Fruit fly (Drosophila melanogaster) whole organism, embryonic: ENCODE measurements around the gene CG11353.
A peak's percentile ranks its signal among the peaks of the same experiment; 100 is the strongest.

Experiments used
- B-H1 ChIP-seq: fragments of 200-800 bp; sonication (Bioruptor generic); IDR thresholded peaks from 3 replicates; pipeline ENCODE4 v1.3.6; 2022; ENCODE audit warnings: missing biosample characterization, missing genetic modification characterization
- CG10274 ChIP-seq: fragments of 200-800 bp; sonication (Bioruptor generic); optimal IDR thresholded peaks from 3 replicates; lab custom pipeline; 2017; ENCODE audit warnings: missing biosample characterization, mild to moderate bottlenecking, missing genetic modification characterization
- CG10959 ChIP-seq: fragments of 200-800 bp; sonication (Bioruptor generic); IDR thresholded peaks from 2 replicates; pipeline ENCODE4 v1.3.6; 2022; ENCODE audit warnings: missing biosample characterization, missing genetic modification characterization
- CG10979 ChIP-seq: fragments of 200-800 bp; sonication (Bioruptor generic); optimal IDR thresholded peaks from 2 replicates; lab custom pipeline; 2018; ENCODE audit warnings: missing biosample characterization, mild to moderate bottlenecking, missing genetic modification characterization, moderate library complexity
- CG14710 ChIP-seq: fragments of 200-800 bp; sonication (Bioruptor generic); optimal IDR thresholded peaks from 3 replicates; lab custom pipeline; 2019; ENCODE audit warnings: missing biosample characterization, mild to moderate bottlenecking, missing genetic modification characterization, moderate library complexity
- CG15601 ChIP-seq: fragments of 200-800 bp; sonication (Bioruptor generic); optimal IDR thresholded peaks from 3 replicates; lab custom pipeline; 2019; ENCODE audit warnings: missing biosample characterization, mild to moderate bottlenecking, missing genetic modification characterization, moderate library complexity
- CG16815 ChIP-seq: fragments of 200-800 bp; sonication (Bioruptor generic); optimal IDR thresholded peaks from 3 replicates; lab custom pipeline; 2017; ENCODE audit warnings: missing biosample characterization, mild to moderate bottlenecking, missing genetic modification characterization
- CG17186 ChIP-seq: fragments of 200-800 bp; sonication (Bioruptor generic); optimal IDR thresholded peaks from 3 replicates; lab custom pipeline; 2017; ENCODE audit warnings: missing biosample characterization, missing genetic modification reagents, missing genetic modification characterization
- CG17912 ChIP-seq: fragments of 200-800 bp; sonication (Bioruptor generic); optimal IDR thresholded peaks from 2 replicates; lab custom pipeline; 2018; ENCODE audit warnings: missing biosample characterization, mild to moderate bottlenecking, missing genetic modification characterization
- CG2199 ChIP-seq: fragments of 200-800 bp; sonication (Bioruptor generic); IDR thresholded peaks from 3 replicates; pipeline ENCODE4 v1.3.6; 2022; ENCODE audit warnings: missing biosample characterization, missing genetic modification characterization
- CG2712 ChIP-seq: fragments of 200-800 bp; optimal IDR thresholded peaks from 3 replicates; lab custom pipeline; 2019; ENCODE audit warnings: missing biosample characterization, mild to moderate bottlenecking, missing genetic modification characterization, moderate library complexity
- CG31365 ChIP-seq: fragments of 200-800 bp; sonication (Bioruptor generic); optimal IDR thresholded peaks from 2 replicates; lab custom pipeline; 2018; ENCODE audit warnings: missing biosample characterization, mild to moderate bottlenecking, missing genetic modification characterization
- CG3281 ChIP-seq: fragments of 200-800 bp; sonication (Bioruptor generic); optimal IDR thresholded peaks from 3 replicates; lab custom pipeline; 2017; ENCODE audit warnings: missing biosample characterization, mild to moderate bottlenecking, missing genetic modification characterization
- CG3726 ChIP-seq: fragments of 200-800 bp; sonication (Bioruptor generic); IDR thresholded peaks from 3 replicates; pipeline ENCODE4, ENCODE4 v1.3.6; 2022; ENCODE audit warnings: missing biosample characterization, missing genetic modification characterization
- CG3838 ChIP-seq: fragments of 200-800 bp; sonication (Bioruptor generic); optimal IDR thresholded peaks from 3 replicates; lab custom pipeline; 2016; ENCODE audit warnings: missing biosample characterization, missing genetic modification characterization
- CG42726 ChIP-seq: fragments of 200-800 bp; sonication (Bioruptor generic); IDR thresholded peaks from 2 replicates; pipeline ENCODE4 v1.3.6; 2022; ENCODE audit warnings: missing biosample characterization, missing genetic modification characterization; ENCODE audit not compliant: partially characterized antibody
- CG4328 ChIP-seq: fragments of 200-800 bp; sonication (Bioruptor generic); optimal IDR thresholded peaks from 3 replicates; lab custom pipeline; 2017; ENCODE audit warnings: missing biosample characterization, missing genetic modification reagents, missing genetic modification characterization
- CG4617 ChIP-seq: fragments of 200-800 bp; sonication (Bioruptor generic); optimal IDR thresholded peaks from 3 replicates; lab custom pipeline; 2016; ENCODE audit warnings: missing biosample characterization, missing genetic modification characterization, borderline replicate concordance
- CG6813 ChIP-seq: fragments of 200-800 bp; sonication (Bioruptor generic); optimal IDR thresholded peaks from 2 replicates; lab custom pipeline; 2017; ENCODE audit warnings: missing biosample characterization, missing genetic modification characterization, mild to moderate bottlenecking, moderate library complexity, missing genetic modification reagents
- CG7556 ChIP-seq: fragments of 200-800 bp; sonication (Bioruptor generic); optimal IDR thresholded peaks from 2 replicates; lab custom pipeline; 2017; ENCODE audit warnings: missing biosample characterization, mild to moderate bottlenecking, missing genetic modification characterization
- CG8290 ChIP-seq, 3 experiments: fragments of 200-800 bp; sonication (Bioruptor generic); optimal IDR thresholded peaks; 2 replicates each; lab custom pipeline; 2016 to 2019; ENCODE audit warnings: missing biosample characterization in 3 of 3, missing genetic modification characterization in 3 of 3, mild to moderate bottlenecking in 2 of 3, moderate library complexity in 1 of 3
- CG8388 ChIP-seq: fragments of 200-800 bp; sonication (Bioruptor generic); optimal IDR thresholded peaks from 2 replicates; lab custom pipeline; 2019; ENCODE audit warnings: missing biosample characterization, mild to moderate bottlenecking, missing genetic modification characterization, moderate library complexity
- CG8924 ChIP-seq: fragments of 200-800 bp; optimal IDR thresholded peaks from 3 replicates; lab custom pipeline; 2019; ENCODE audit warnings: missing biosample characterization, mild to moderate bottlenecking, missing genetic modification characterization, moderate library complexity
- CoRest ChIP-seq: fragments of 200-800 bp; sonication (Bioruptor generic); optimal IDR thresholded peaks from 3 replicates; lab custom pipeline; 2018; ENCODE audit warnings: missing biosample characterization, mild to moderate bottlenecking, missing genetic modification characterization, moderate library complexity
- Deaf1 ChIP-seq: fragments of 200-800 bp; optimal IDR thresholded peaks from 3 replicates; lab custom pipeline; 2019; ENCODE audit warnings: missing biosample characterization, mild to moderate bottlenecking, missing genetic modification characterization, moderate library complexity
- Dll ChIP-seq: fragments of 200-800 bp; sonication (Bioruptor generic); IDR thresholded peaks from 4 replicates; pipeline ENCODE4 v1.3.6; 2022; ENCODE audit warnings: missing biosample characterization, missing genetic modification characterization; ENCODE audit not compliant: partially characterized antibody
- Doc2 ChIP-seq: fragments of 200-800 bp; sonication (Bioruptor generic); IDR thresholded peaks from 2 replicates; pipeline ENCODE4 v1.3.6; 2022; ENCODE audit warnings: missing biosample characterization, missing genetic modification characterization
- Doc3 ChIP-seq: fragments of 200-800 bp; sonication (Bioruptor generic); IDR thresholded peaks from 3 replicates; pipeline ENCODE4 v1.3.6; 2022; ENCODE audit warnings: missing biosample characterization, missing genetic modification characterization; ENCODE audit not compliant: partially characterized antibody
- Drgx ChIP-seq: fragments of 200-800 bp; sonication (Bioruptor generic); IDR thresholded peaks from 2 replicates; pipeline ENCODE4 v1.3.6; 2022; ENCODE audit warnings: missing biosample characterization, missing genetic modification characterization
- Eip74EF ChIP-seq, 2 experiments: fragments of 200-800 bp in 1 of 2; fragments of >200 bp in 1 of 2; sonication (Bioruptor generic) in 1 of 2; optimal IDR thresholded peaks; 2 replicates each; lab custom pipeline; 2017 to 2019; ENCODE audit warnings: missing biosample characterization in 2 of 2, missing genetic modification characterization in 2 of 2, mild to moderate bottlenecking in 1 of 2, moderate library complexity in 1 of 2
- Ets65A ChIP-seq: fragments of 200-800 bp; sonication (Bioruptor generic); peaks from one replicate; lab custom pipeline; 2016; ENCODE audit warnings: missing biosample characterization, missing genetic modification characterization
- Fer3 ChIP-seq: fragments of 200-800 bp; sonication (Bioruptor generic); optimal IDR thresholded peaks from 2 replicates; lab custom pipeline; 2018; ENCODE audit warnings: missing biosample characterization, mild to moderate bottlenecking, missing genetic modification characterization, moderate library complexity
- HHEX ChIP-seq: fragments of 200-800 bp; sonication (Bioruptor generic); optimal IDR thresholded peaks from 3 replicates; lab custom pipeline; 2017; ENCODE audit warnings: missing biosample characterization, mild to moderate bottlenecking, missing genetic modification characterization, missing genetic modification reagents
- Hmr ChIP-seq: fragments of 200-800 bp; sonication (Bioruptor generic); optimal IDR thresholded peaks from 3 replicates; lab custom pipeline; 2017; ENCODE audit warnings: mild to moderate bottlenecking, missing biosample characterization, missing genetic modification reagents, missing genetic modification characterization
- Mrtf ChIP-seq: fragments of 200-800 bp; sonication (Bioruptor generic); IDR thresholded peaks from 3 replicates; pipeline ENCODE4 v1.3.6; 2022; ENCODE audit warnings: missing biosample characterization, missing genetic modification characterization
- NC2β ChIP-seq: fragments of 200-800 bp; sonication (Bioruptor generic); optimal IDR thresholded peaks from 2 replicates; lab custom pipeline; 2016; ENCODE audit warnings: missing biosample characterization, missing genetic modification characterization
- NFAT ChIP-seq: fragments of 200-800 bp; sonication (Bioruptor generic); IDR thresholded peaks from 2 replicates; pipeline ENCODE4 v1.3.6; 2022; ENCODE audit warnings: missing biosample characterization, missing genetic modification characterization
- Rx ChIP-seq: fragments of 200-800 bp; sonication (Bioruptor generic); IDR thresholded peaks from 2 replicates; pipeline ENCODE4 v1.3.6; 2022; ENCODE audit warnings: missing biosample characterization, missing genetic modification characterization
- YL-1 ChIP-seq: fragments of 200-800 bp; sonication (Bioruptor generic); optimal IDR thresholded peaks from 3 replicates; lab custom pipeline; 2017; ENCODE audit warnings: missing biosample characterization, mild to moderate bottlenecking, missing genetic modification characterization
- cas ChIP-seq: fragments of 200-800 bp; sonication (Bioruptor generic); IDR thresholded peaks from 2 replicates; pipeline ENCODE4 v1.3.6; 2022; ENCODE audit warnings: missing biosample characterization, missing genetic modification characterization
- da ChIP-seq: fragments of 200-800 bp; sonication (Bioruptor generic); optimal IDR thresholded peaks from 2 replicates; lab custom pipeline; 2016; ENCODE audit warnings: missing biosample characterization, missing genetic modification characterization
- dpn ChIP-seq, 2 experiments: fragments of 200-800 bp; sonication (Bioruptor generic); optimal IDR thresholded peaks; 3 replicates each; lab custom pipeline; 2016; ENCODE audit warnings: missing biosample characterization in 2 of 2, missing genetic modification characterization in 2 of 2
- ftz-f1 ChIP-seq: fragments of 200-800 bp; sonication (Bioruptor generic); optimal IDR thresholded peaks from 2 replicates; lab custom pipeline; 2016; ENCODE audit warnings: missing biosample characterization, missing genetic modification characterization
- grn ChIP-seq: fragments of 200-800 bp; sonication (Bioruptor generic); optimal IDR thresholded peaks from 3 replicates; lab custom pipeline; 2017; ENCODE audit warnings: missing biosample characterization, missing genetic modification characterization
- gro ChIP-seq: fragments of 200-800 bp; sonication (Bioruptor generic); optimal IDR thresholded peaks from 2 replicates; lab custom pipeline; 2016; ENCODE audit warnings: missing biosample characterization, missing genetic modification characterization
- lola ChIP-seq, 3 experiments: fragments of >200 bp in 2 of 3; fragments of 200-800 bp in 1 of 3; sonication (Bioruptor generic) in 1 of 3; optimal IDR thresholded peaks; 2 replicates each; lab custom pipeline; 2017 to 2019; ENCODE audit warnings: missing biosample characterization in 3 of 3, missing genetic modification characterization in 3 of 3, mild to moderate bottlenecking in 1 of 3, moderate library complexity in 1 of 3
- luna ChIP-seq: fragments of 200-800 bp; sonication (Bioruptor generic); optimal IDR thresholded peaks from 2 replicates; lab custom pipeline; 2016; ENCODE audit warnings: missing biosample characterization, missing genetic modification characterization
- twi ChIP-seq: fragments of 200-800 bp; optimal IDR thresholded peaks from 2 replicates; lab custom pipeline; 2019; ENCODE audit warnings: missing biosample characterization, mild to moderate bottlenecking, missing genetic modification characterization, moderate library complexity
- vvl ChIP-seq: fragments of 200-800 bp; sonication (Bioruptor generic); IDR thresholded peaks from 2 replicates; pipeline ENCODE4 v1.3.6; 2022; ENCODE audit warnings: missing biosample characterization, missing genetic modification characterization
- z ChIP-seq: fragments of 200-800 bp; sonication (Bioruptor generic); IDR thresholded peaks from 3 replicates; pipeline ENCODE4 v1.3.6; 2022; ENCODE audit warnings: missing biosample characterization, missing genetic modification characterization

CG11353 gene

DNA sequence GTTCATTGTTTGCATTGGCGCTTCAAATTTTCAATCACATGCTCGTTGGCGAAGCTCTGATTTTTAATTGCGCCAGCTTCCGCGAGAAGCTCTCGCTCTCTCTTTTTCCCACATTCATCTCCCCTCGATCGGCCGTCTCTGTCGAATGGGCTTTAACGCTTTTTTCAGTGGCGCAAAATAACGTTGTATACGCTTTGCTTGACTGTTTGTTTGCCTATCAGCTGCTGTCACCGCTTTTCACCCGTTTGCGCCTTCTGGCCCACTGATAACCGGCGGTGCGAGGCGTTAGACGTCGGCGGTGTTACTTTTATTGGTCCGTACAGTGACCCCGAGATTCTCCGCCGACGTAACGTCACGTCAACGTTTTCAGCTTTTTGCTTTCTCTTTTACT is 10.8 kb downstream of the CG11353 start (continued):
- TF ChIP-seq CG14710 (tag; lab: Kevin White, UChicago) (no peak), Mrtf (no peak), CG10959 (GFP tag; lab: Robert Waterston, UW) (no peak), twi (tag; lab: Kevin White, UChicago) (no peak), CG42726 (GFP tag; lab: Robert Waterston, UW) (no peak), NFAT (GFP tag; lab: Robert Waterston, UW) (no peak), CG17912 (GFP tag; lab: Kevin White, UChicago) (no peak), NC2β (no peak), Drgx (GFP tag; lab: Robert Waterston, UW) (no peak), CG10979 (no peak), Doc2 (no peak), CG4617 (no peak), CG2199 (0 out of 3 replicates have a peak, but pooled peaks have one; percentile 38), CG15601 (tag; lab: Kevin White, UChicago) (no peak), vvl (GFP tag; lab: Robert Waterston, UW) (peak; percentile 29; the same call in 1 of the 2 replicates), CG31365 (tag; lab: Kevin White, UChicago) (no peak), CG4328 (GFP tag; lab: Kevin White, UChicago) (no peak), Doc3 (GFP tag; lab: Robert Waterston, UW) (no peak), lola (GFP tag; optimal IDR thresholded peaks at IDR 0.05; lab: Kevin White, UChicago) (no peak), CG16815 (no peak), CG3838 (GFP tag; lab: Kevin White, UChicago) (no peak), dpn (GFP tag; optimal IDR thresholded peaks at IDR 0.05; lab: Kevin White, UChicago) (no peak), Deaf1 (tag; lab: Kevin White, UChicago) (no peak), CG2712 (no peak), CG8290 (GFP tag; optimal IDR thresholded peaks at IDR 0.05; lab: Kevin White, UChicago) (no peak), CG8290 (tag; optimal IDR thresholded peaks at IDR 0.05; lab: Kevin White, UChicago) (peak in 1 of 2 experiments; percentile 24), YL-1 (GFP tag; lab: Kevin White, UChicago) (no peak), CG3726 (no peak), CG7556 (GFP tag; lab: Kevin White, UChicago) (no peak), CG3281 (GFP tag; lab: Kevin White, UChicago) (no peak), B-H1 (GFP tag; lab: Robert Waterston, UW) (no peak), CG8388 (GFP tag; lab: Kevin White, UChicago) (no peak), CoRest (tag; lab: Kevin White, UChicago) (no peak), Eip74EF (GFP tag; optimal IDR thresholded peaks at IDR 0.05; lab: Kevin White, UChicago) (no peak), ftz-f1 (GFP tag; lab: Kevin White, UChicago) (peak; percentile 7), da (no peak), Fer3 (tag; lab: Kevin White, UChicago) (no peak), CG10274 (GFP tag; lab: Kevin White, UChicago) (no peak), Dll (GFP tag; lab: Robert Waterston, UW) (no peak), cas (GFP tag; lab: Robert Waterston, UW) (no peak), grn (GFP tag; lab: Kevin White, UChicago) (no peak), HHEX (no peak), z (peak; percentile 32; the same call in 1 of the 3 replicates), CG17186 (GFP tag; lab: Kevin White, UChicago) (no peak), Hmr (GFP tag; lab: Kevin White, UChicago) (no peak), Rx (no peak), gro (no peak), luna (GFP tag; lab: Kevin White, UChicago) (no peak), CG8924 (tag; lab: Kevin White, UChicago) (no peak), Ets65A (no peak), CG6813 (GFP tag; lab: Kevin White, UChicago) (no peak)
